Fruit fly (Drosophila melanogaster): ENCODE measurements around the gene Ip259.

Ip259 gene

DNA sequence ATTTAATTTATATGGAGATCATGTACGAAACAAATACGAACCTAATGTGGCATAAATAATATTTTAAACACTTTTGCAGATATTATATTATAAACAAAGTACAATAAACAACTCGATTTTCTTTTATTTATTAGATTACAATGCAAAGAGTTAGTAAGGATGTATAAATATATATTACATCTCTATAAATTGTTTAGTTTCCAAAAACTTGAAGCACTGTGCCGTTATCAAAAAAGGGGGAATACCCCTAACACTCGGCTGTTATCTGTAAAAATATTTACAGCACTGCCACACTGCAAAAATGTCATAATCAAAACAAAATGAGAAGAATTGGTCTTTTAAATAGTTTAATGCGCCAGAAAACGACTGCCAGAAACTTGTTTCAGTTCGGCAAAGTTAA is 20.4 kb downstream of the Ip259 start, which contains the start of gene CG5188 (continued):
- TF ChIP-seq CG1647 (GFP tag; optimal IDR thresholded peaks at IDR 0.05) (peak; percentile 21), CG12659 (GFP tag; optimal IDR thresholded peaks at IDR 0.05) (peak; percentile 50), tap (tag; optimal IDR thresholded peaks at IDR 0.05) (no peak), sob (GFP tag; IDR thresholded peaks at IDR 0.05) (peak; percentile 31; the same call in 1 of the 2 replicates), CrebB (tag; optimal IDR thresholded peaks at IDR 0.05) (no peak), wor (GFP tag; IDR thresholded peaks at IDR 0.05) (no peak), mirr (GFP tag; optimal IDR thresholded peaks at IDR 0.05) (no peak), MTF-1 (GFP tag; optimal IDR thresholded peaks at IDR 0.05; ENCODE audit: borderline replicate concordance) (no peak), chn (GFP tag; optimal IDR thresholded peaks at IDR 0.05) (peak; percentile 17), dysf (GFP tag; IDR thresholded peaks at IDR 0.05) (no peak; the same call in 2 of the 3 replicates), Fer1 (GFP tag; optimal IDR thresholded peaks at IDR 0.05) (peak; percentile 48), Ptx1 (GFP tag; IDR thresholded peaks at IDR 0.05) (no peak), CG12299 (tag; optimal IDR thresholded peaks at IDR 0.05) (no peak), Vsx1 (GFP tag; optimal IDR thresholded peaks at IDR 0.05) (no peak), org-1 (GFP tag; optimal IDR thresholded peaks at IDR 0.05) (no peak), slbo (GFP tag; IDR thresholded peaks at IDR 0.05) (peak; percentile 67), lilli (GFP tag; optimal IDR thresholded peaks at IDR 0.05) (peak; percentile 48), CG4424 (GFP tag; optimal IDR thresholded peaks at IDR 0.05) (peak; percentile 19), CG32532 (GFP tag; IDR thresholded peaks at IDR 0.05) (peak; percentile 75), CG6683 (GFP tag; optimal IDR thresholded peaks at IDR 0.05) (no peak), CG7357 (GFP tag; IDR thresholded peaks at IDR 0.05) (no peak), CG2712 (tag; optimal IDR thresholded peaks at IDR 0.05) (peak; percentile 65), CG2678 (tag; optimal IDR thresholded peaks at IDR 0.05) (peak; percentile 67), CkIIα-i1 (GFP tag; IDR thresholded peaks at IDR 0.05) (no peak), CG6689 (GFP tag; IDR thresholded peaks at IDR 0.05) (peak; percentile 51), abd-A (tag; optimal IDR thresholded peaks at IDR 0.05) (no peak), scrt (GFP tag; optimal IDR thresholded peaks at IDR 0.05) (no peak)

DNA sequence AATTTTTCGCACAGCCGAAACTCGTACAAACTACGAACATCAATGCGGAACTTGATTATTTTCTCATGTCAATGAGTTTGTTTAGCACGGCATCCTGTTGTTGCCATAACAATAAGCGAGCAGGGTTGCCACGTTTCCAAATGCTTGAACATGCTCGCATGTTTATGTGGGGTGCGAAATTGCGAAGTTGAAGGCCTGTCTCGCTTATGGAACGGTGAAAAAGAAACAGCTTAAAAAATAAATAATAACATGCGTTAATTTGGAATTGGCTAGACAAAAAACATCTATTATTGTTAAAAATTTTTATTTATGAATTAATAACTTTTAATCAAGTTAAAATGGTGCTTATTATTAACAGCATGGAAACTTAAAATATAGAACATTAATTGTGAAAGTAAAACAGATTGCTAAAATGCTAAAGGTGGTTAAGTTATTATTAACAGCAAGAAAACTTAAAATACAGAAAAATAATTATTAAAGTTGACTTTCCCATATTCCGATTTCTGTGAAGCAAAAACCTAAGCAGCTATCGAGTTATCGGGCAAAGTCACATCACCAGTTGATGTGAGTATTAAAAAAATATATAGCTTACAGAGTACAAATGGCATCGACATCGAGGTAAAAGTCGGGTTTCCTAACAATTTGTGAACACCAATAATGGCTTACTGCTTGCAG is 22.8 kb downstream of the Ip259 start, which contains the start of the genes Bug22 and TfIIB:
Gene Bug22 (minus strand): TSS at position 117 of the 675 bp plus-strand sequence.
Gene TfIIB (plus strand): TSS at position 537 of the 675 bp plus-strand sequence.
- TF ChIP-seq tin (GFP tag; optimal IDR thresholded peaks at IDR 0.05) = peak; percentile 67
- no peak for TF ChIP-seq CG10565 (GFP tag; optimal IDR thresholded peaks at IDR 0.05)
- peak; percentile 74 for TF ChIP-seq dm (GFP tag; optimal IDR thresholded peaks at IDR 0.05)
- TF ChIP-seq Mrtf (GFP tag; IDR thresholded peaks at IDR 0.05) = no peak; the same call in 2 of the 3 replicates
- TF ChIP-seq CG13287 (GFP tag; IDR thresholded peaks at IDR 0.05; ENCODE audit: partially characterized antibody) = peak; percentile 47
- peak; percentile 38; the same call in 1 of the 2 replicates for TF ChIP-seq ara (GFP tag; IDR thresholded peaks at IDR 0.05)
- no peak for TF ChIP-seq h (optimal IDR thresholded peaks at IDR 0.05)
- peak; percentile 86 for TF ChIP-seq slbo (GFP tag; IDR thresholded peaks at IDR 0.05)
- peak; percentile 79 for TF ChIP-seq CG14710 (tag; optimal IDR thresholded peaks at IDR 0.05)
- peak; percentile 70 for TF ChIP-seq Fer3 (tag; optimal IDR thresholded peaks at IDR 0.05)
- no peak for TF ChIP-seq hbn (GFP tag; IDR thresholded peaks at IDR 0.05; ENCODE audit: partially characterized antibody)
- peak; percentile 59 for TF ChIP-seq unpg (GFP tag; optimal IDR thresholded peaks at IDR 0.05)
- peak in 1 of 2 experiments; percentile 37 for TF ChIP-seq insv (GFP tag; optimal IDR thresholded peaks at IDR 0.05)
- no peak for TF ChIP-seq CG18599 (GFP tag; optimal IDR thresholded peaks at IDR 0.05)
- no peak for TF ChIP-seq ATbp (GFP tag; optimal IDR thresholded peaks at IDR 0.05)
- TF ChIP-seq en (GFP tag; optimal IDR thresholded peaks at IDR 0.05) = no peak
- no peak for TF ChIP-seq dimm (GFP tag; IDR thresholded peaks at IDR 0.05)
- peak; percentile 32; the same call in 1 of the 2 replicates for TF ChIP-seq CG4730 (GFP tag; IDR thresholded peaks at IDR 0.05)
- TF ChIP-seq tgo (GFP tag; IDR thresholded peaks at IDR 0.05) = peak; percentile 74
- no peak for TF ChIP-seq CG8765 (GFP tag; IDR thresholded peaks at IDR 0.05)
- peak; percentile 75 for TF ChIP-seq CG2116 (GFP tag; optimal IDR thresholded peaks at IDR 0.05)
- peak; percentile 89 for TF ChIP-seq MBD-R2 (GFP tag; IDR thresholded peaks at IDR 0.05)
- TF ChIP-seq CG17829 (tag; optimal IDR thresholded peaks at IDR 0.05) = peak; percentile 80
- TF ChIP-seq CG7928 (GFP tag; optimal IDR thresholded peaks at IDR 0.05) = no peak
- TF ChIP-seq dmrt11E (tag; optimal IDR thresholded peaks at IDR 0.05) = peak; percentile 59
